Worm (Caenorhabditis elegans): Measurements from ENCODE around the gene str-190.

Gene str-190

DNA sequence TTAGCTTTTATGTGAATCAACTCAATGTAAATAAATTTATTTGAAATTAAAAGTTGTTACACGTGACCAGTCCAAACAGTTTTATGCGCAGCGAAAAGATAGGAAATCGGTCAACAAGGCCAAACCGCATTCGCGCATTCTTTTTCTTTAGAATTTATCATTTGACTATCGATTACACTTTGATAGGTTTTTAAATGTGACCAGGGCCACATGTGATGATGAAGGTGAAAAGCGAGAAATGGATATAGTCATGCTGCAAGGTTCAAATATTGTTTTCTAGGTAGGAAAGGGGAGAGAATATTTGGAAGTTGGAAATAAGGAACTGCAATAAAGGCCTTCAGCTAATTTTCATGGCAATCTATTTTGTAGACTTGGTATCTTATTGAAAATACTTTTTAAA, 41.4 kb downstream of the str-190 start (continued):
- TF ChIP-seq Y75B8A.6 (GFP tag; IDR thresholded peaks at IDR 0.05) (0 out of 2 replicates have a peak, but pooled peaks have one; percentile 44), nhr-28 (tag; optimal IDR thresholded peaks at IDR 0.05) (peak; percentile 64), F26F4.8 (GFP tag; conservative IDR thresholded peaks at IDR 0.05) (no peak), ama-1 (optimal IDR thresholded peaks at IDR 0.05) (peak; percentile 91), T26A8.4 (GFP tag; IDR thresholded peaks at IDR 0.05) (no peak), daf-19 (GFP tag; conservative IDR thresholded peaks at IDR 0.05) (no peak), fos-1 (tag; optimal IDR thresholded peaks at IDR 0.05) (no peak), egl-43 (GFP tag; IDR thresholded peaks at IDR 0.05) (no peak), unc-62 (GFP tag; optimal IDR thresholded peaks at IDR 0.05 in 1 of 2) (peak in 1 of 2 experiments; percentile 8), unc-62 (tag; optimal IDR thresholded peaks at IDR 0.05) (no peak), mxl-3 (GFP tag; optimal IDR thresholded peaks at IDR 0.05) (peak; percentile 34), dmd-6 (GFP tag; IDR thresholded peaks at IDR 0.05) (no peak), egl-27 (tag; optimal IDR thresholded peaks at IDR 0.05) (no peak), lin-39 (tag; optimal IDR thresholded peaks at IDR 0.05) (no peak), nhr-42 (GFP tag; IDR thresholded peaks at IDR 0.05) (no peak)

- TF ChIP-seq lir-3 (tag; optimal IDR thresholded peaks at IDR 0.05) (no peak), aha-1 (tag) (peak; percentile 90)
Measured at ce11 chrV:7436509-7436908, 41.8 kb downstream of the str-190 start.

DNA sequence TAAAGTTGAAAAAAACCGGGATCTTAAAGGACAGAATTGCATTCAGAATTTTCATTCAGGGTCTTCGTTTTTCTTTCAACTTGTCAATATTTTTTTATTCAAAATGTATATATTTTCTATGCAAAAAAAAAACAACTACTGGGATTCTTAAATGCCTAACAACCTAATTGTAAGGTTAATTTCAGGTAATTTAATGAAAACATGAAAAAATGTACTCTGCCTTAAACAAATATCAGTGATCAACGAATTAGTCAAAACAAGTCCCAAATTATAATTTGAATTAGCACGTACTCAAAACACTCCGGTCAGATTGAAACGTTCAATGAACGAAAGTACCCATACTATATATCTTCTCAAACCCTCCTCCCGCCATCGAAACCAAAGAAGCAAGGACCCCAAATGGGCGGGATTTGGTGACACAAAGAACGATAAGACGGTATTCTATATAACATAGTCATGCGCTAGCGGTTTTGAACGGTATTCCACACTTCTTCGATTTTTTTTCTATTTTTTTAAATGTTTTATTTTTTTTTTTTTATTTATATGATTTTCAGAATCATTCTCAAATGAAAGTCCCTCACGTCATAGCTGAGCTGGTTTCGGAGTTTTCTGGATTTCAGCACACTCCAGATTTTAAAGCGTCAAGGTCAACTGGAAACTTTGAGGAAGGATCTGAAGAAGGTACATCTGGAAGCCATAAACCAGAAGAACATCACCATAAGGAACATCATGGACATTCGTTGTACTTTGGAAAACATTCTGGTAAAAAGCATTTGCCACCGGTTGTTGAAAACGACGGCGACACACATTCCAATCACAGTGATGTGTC, 42.7 kb downstream of the str-190 start, which contains the start of the genes ddo-2 and F25E5.8:
Gene ddo-2, minus strand, starts transcription at position 330 of the 829 bp plus-strand sequence.
Gene F25E5.8, plus strand, starts transcription at position 555 of the 829 bp plus-strand sequence.
- TF ChIP-seq hlh-30 (tag; optimal IDR thresholded peaks at IDR 0.05; ENCODE audit: insufficient read depth) (peak; percentile 33), ZK546.5 (tag; optimal IDR thresholded peaks at IDR 0.05) (no peak), dve-1 (tag; optimal IDR thresholded peaks at IDR 0.05; ENCODE audit: insufficient read depth) (peak; percentile 15), hif-1 (tag; optimal IDR thresholded peaks at IDR 0.05) (peak in 1 of 2 experiments; percentile 41), dmd-8 (GFP tag; IDR thresholded peaks at IDR 0.05) (no peak), hmg-1.1 (GFP tag; IDR thresholded peaks at IDR 0.05) (0 out of 2 replicates have a peak, but pooled peaks have one; percentile 28), ama-1 (optimal IDR thresholded peaks at IDR 0.05) (peak; percentile 74), mdl-1 (tag; optimal IDR thresholded peaks at IDR 0.05) (peak in 1 of 2 experiments; percentile 3), zfp-3 (GFP tag; conservative IDR thresholded peaks at IDR 0.05) (0 out of 2 replicates have a peak, but pooled peaks have one; percentile 22), aha-1 (tag) (peak; percentile 97), lsy-2 (tag; optimal IDR thresholded peaks at IDR 0.05) (no peak), duxl-1 (tag; optimal IDR thresholded peaks at IDR 0.05; ENCODE audit: poor library complexity) (no peak), nhr-28 (tag; optimal IDR thresholded peaks at IDR 0.05) (peak; percentile 55)

DNA sequence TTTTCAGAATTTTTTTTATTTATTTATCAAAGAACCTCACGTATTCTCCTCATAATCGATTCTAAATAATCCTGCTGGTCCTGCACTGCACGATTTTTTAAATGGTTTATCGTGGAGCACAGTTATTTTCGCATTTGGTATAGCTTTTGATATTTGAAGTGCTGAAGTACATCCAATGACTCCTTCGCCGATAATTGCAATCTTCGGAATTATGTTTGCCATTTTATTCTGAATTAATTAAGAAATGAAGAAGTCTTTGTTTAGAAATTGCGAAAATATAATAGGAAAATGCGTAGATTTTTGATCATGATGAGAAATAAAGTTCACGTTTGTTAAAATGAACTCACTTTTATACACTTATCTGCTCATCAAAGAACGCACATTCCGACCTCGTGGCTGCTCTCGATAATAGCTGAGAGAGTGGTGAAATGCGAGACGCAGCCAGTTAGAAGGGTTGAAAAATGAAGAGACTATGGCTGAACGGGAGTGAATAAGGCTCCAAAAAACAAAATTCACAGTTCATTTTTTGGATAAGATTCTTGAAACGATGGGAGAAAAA, 43.4 kb downstream of the str-190 start:
- TF ChIP-seq arid-1 (GFP tag; conservative IDR thresholded peaks at IDR 0.05) (no peak), duxl-1 (tag; optimal IDR thresholded peaks at IDR 0.05; ENCODE audit: poor library complexity) (peak; percentile 23), ctbp-1 (GFP tag; IDR thresholded peaks at IDR 0.05) (no peak), hlh-11 (tag; optimal IDR thresholded peaks at IDR 0.05) (peak; percentile 79), mxl-3 (GFP tag; optimal IDR thresholded peaks at IDR 0.05) (peak; percentile 63), ceh-32 (tag; optimal IDR thresholded peaks at IDR 0.05; ENCODE audit: poor library complexity) (no peak), madf-9 (GFP tag; conservative IDR thresholded peaks at IDR 0.05) (no peak), jun-1 (tag; optimal IDR thresholded peaks at IDR 0.05) (no peak), nhr-237 (tag; optimal IDR thresholded peaks at IDR 0.05) (no peak), ama-1 (optimal IDR thresholded peaks at IDR 0.05) (peak; percentile 78), snpc-1.2 (GFP tag; IDR thresholded peaks at IDR 0.05) (no peak), ceh-28 (tag; optimal IDR thresholded peaks at IDR 0.05) (no peak), dpl-1 (GFP tag; optimal IDR thresholded peaks at IDR 0.05) (peak; percentile 24), mdt-29 (GFP tag; IDR thresholded peaks at IDR 0.05) (no peak), T26A8.4 (GFP tag; IDR thresholded peaks at IDR 0.05) (peak; percentile 11; the same call in 1 of the 2 replicates), ceh-20 (GFP tag; IDR thresholded peaks at IDR 0.05) (peak; percentile 50; the same call in 1 of the 2 replicates), aha-1 (tag) (no peak), pha-4 (GFP tag; IDR thresholded peaks at IDR 0.05) (no peak), pha-4 (tag; optimal IDR thresholded peaks at IDR 0.05) (peak; percentile 2), fos-1 (tag; optimal IDR thresholded peaks at IDR 0.05) (no peak), tra-1 (GFP tag; IDR thresholded peaks at IDR 0.05) (no peak; the same call in 1 of the 2 replicates), lin-13 (GFP tag; optimal IDR thresholded peaks at IDR 0.05) (no peak)

Data from whole organism, L4 larva.